Fruit fly (Drosophila melanogaster) ovary, adult (tissue): Measurements from ENCODE around the gene Snx21.

Experiments used
- CG17801 ChIP-seq: fragments of 200-800 bp; optimal IDR thresholded peaks from 2 replicates; lab custom pipeline; 2019; ENCODE audit warnings: missing biosample characterization, mild to moderate bottlenecking, missing genetic modification characterization, moderate library complexity; ENCODE audit not compliant: partially characterized antibody

Snx21 gene

DNA sequence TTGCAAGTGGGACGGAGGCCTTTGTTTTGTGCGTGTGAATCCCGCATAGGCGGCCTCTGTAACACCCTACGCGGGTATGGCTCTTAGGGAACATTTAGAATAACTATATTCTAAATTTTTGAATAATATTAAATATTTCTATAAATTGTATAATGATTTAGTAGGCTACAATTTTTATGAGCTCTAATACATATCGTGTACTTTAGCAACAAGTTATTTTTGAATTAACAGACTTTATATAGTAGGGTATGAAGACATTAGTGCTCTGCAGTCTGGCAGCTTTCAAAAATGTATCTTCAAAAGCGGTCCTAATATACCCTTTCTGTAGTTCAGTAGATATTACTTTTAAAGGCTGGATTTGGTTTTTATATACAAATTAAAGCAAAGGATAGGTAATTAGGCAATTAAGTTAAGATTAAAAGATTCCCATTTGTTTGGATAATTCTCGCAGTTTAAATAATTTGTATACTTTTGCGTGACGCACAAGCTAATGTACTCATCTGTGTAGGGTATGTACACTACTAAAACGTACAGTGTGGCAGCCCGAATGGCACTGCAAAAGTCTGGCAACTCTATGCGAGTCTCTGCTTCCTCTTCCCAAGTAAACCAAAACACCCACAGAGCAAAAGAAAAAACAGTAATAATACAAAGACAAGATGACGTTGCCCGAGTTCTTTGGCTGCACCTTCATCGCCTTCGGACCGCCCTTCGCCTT, at the start of gene Snx21, which contains the start of gene aph-1:
Gene Snx21, minus strand, starts transcription at position 7 of the 715 bp plus-strand sequence.
Gene aph-1, plus strand, starts transcription at position 575 of the 715 bp plus-strand sequence.
- peak; percentile 93 for TF ChIP-seq CG17801 (GFP tag; lab: Kevin White, UChicago)

DNA sequence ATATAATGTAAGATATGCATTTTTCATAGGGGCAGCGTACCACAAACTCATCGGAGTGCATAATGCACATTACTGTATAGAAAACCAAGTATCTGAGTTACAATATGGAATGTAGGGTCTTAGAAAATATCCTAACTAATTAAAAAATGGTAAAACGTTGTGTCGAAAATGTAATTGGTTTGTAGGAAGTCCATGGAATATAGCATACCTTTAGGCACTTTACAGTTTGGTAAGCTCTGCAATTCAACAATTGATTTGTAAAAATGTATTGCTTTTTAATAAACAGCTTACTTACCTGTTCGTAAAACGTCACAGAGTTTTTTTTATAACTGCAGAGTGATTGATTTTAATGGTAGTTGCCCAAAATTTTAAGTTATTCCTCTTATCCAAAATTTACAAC, 46.7 kb upstream of the Snx21 start, which contains the start of gene CG2964:
Gene CG2964, plus strand, starts transcription at position 301 of the 400 bp plus-strand sequence.
- no peak for TF ChIP-seq CG17801 (GFP tag; lab: Kevin White, UChicago)

dm6 chr2L:2810831-2811230, 45.4 kb upstream of the Snx21 start:
- TF ChIP-seq CG17801 (GFP tag; lab: Kevin White, UChicago), result no peak

DNA sequence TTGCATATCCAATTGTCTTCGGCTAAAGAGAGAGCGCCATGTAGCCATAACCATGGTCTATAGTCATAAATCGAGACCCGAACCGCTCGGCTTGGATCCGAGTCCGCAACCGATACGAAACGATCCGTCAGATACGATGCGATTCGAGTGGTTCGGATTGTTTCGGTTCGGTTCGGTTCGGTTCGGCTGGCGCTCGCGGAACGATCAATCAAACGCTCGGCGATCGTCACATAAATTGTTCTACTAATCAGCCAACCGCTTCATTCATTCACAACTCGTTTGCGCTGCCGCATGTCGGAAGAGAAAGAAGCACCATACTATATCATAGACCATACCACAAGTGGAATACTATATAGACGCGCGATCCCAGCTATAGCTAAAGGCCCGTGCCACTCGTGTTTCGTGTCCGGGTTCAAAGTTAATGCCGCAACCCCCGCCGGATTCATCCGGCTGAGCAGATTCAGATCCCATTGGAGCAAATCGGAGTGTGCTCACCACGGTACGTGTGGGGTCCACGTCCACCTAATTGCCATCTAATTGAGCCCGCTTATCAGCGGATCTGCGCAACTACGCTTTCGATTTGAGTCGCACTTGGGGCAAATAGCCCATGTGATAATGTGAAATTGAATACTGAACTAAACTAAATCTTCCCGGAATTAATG, 42.7 kb upstream of the Snx21 start:
- TF ChIP-seq CG17801 (GFP tag; lab: Kevin White, UChicago), result no peak

DNA sequence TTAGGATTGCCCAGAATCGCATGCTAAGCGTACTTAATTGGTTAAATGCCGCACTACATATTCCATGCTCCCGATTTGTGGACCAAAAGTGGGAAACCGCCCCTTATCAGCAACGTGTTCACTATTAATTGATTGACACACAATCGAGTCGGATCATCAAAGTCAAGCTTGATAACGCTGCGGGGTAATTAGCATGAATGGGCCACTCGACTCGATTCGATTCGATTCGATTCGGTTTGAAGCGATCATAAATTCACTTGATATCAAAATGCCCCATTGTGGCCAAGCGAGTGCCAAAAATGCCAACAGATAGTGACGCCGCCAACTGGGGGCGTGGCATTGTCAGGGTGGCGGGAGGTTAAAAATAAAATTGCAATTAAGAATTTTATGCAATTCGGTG, 42.1 kb upstream of the Snx21 start:
- TF ChIP-seq CG17801 (GFP tag; lab: Kevin White, UChicago), result no peak

- no peak for TF ChIP-seq CG17801 (GFP tag; lab: Kevin White, UChicago)
These were observed 40.8 kb upstream of the Snx21 start for dm6 chr2L:2806190-2806763.

DNA sequence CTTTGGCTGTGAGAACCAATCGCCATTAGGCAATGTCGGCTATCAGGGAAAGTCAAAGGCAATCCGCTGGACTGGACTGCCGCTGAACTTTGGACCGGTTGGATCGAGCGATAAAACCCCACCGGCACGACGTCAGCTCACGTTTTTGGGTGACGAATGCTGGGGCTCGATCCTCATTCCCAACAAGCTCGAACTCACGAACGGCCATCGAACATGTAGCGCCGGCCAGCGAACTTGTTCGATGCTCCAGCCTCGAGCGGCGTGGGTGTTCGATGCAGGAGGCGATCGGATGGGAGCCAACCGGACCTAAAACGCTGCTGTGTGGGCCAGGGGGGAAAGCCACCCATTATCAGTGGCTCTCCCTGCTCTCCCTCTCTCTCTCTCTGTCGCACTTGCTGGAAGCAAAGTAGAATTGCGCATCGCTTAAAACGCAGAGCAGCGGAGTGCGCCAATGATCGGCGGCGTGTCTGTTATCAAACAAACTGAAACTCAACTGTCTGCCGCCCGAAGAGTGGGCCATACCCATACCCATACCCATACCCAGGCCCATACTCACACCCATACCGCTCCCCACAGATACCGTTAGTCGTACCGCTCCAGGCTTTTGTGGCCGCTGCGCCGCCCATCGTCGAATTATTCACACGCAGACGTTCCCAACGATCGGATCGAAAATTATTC, 39.3 kb upstream of the Snx21 start, which contains the start of gene daw:
Gene daw, plus strand, starts transcription at position 628 of the 678 bp plus-strand sequence.
- no peak for TF ChIP-seq CG17801 (GFP tag; lab: Kevin White, UChicago)

dm6 chr2L:2802527-2802926, 37.1 kb upstream of the Snx21 start:
- no peak for TF ChIP-seq CG17801 (GFP tag; lab: Kevin White, UChicago)

DNA sequence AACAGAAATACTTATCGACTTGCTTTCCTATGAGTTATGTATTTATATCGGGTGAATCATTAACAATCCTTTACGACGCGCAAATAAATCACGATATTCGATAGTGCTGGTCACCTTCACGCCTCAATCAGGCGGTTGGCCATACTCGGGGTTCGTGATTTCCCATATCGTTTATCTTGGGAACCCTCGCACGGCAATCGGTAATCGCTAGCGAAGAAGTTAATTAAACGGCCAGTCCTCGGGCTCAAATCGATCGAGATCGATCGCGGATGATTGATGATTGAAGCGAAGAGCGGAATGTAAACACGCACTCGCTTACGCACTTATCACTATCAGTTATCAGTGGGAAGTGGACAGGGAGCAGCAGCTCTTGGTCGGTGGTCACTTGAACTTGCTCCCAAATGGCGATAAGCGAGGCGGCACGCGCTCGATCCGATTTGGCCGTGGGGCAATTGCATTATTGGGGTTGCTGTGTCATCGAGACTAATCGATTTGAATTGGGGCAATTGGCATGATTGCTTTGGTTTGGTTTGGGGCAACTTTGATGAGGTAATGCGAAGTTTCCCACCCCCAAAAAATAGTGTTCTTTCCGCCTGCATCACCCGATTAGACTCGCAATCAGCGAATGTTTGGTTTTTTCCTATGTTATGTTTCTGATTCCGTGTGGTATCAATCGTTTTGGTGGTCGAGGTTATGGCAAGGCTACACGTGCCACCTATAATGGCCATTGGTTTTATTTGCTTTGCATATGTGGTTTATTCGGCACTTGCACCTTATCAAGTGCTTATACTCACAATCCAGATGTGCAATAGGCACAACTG, 35.7 kb upstream of the Snx21 start:
- TF ChIP-seq CG17801 (GFP tag; lab: Kevin White, UChicago), result no peak

DNA sequence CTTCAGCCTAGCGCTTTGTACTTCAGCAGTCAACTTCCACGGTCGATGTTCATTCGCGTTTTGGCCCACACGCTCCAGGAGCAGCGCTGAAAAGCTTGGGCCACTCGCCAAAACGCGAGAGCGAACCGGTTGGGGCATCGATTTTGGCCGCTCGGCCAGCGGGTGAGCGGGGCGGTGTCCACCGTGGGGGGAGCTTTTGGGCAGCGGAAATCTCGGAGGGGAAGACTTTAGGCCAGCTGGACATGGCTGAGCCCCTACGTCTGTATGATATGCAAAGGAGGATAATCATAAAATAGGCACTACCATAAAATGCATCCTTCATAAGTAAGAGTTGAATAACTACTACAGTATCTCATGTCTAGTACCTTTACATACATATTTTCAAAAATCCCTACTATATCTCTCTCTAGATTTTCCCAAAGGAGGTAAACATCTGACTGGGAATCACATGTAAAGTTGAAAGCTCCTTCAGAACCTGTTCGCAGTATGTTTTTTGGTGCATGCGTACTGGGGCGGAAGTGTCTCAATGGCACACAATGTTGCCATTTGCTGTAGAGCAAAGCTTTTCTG, 34.5 kb upstream of the Snx21 start, which contains the start of gene Syt1:
Gene Syt1, minus strand, starts transcription at position 71 of the 570 bp plus-strand sequence.
- TF ChIP-seq CG17801 (GFP tag; lab: Kevin White, UChicago), result no peak

dm6 chr2L:2797186-2797585, 31.7 kb upstream of the Snx21 start:
- no peak for TF ChIP-seq CG17801 (GFP tag; lab: Kevin White, UChicago)

DNA sequence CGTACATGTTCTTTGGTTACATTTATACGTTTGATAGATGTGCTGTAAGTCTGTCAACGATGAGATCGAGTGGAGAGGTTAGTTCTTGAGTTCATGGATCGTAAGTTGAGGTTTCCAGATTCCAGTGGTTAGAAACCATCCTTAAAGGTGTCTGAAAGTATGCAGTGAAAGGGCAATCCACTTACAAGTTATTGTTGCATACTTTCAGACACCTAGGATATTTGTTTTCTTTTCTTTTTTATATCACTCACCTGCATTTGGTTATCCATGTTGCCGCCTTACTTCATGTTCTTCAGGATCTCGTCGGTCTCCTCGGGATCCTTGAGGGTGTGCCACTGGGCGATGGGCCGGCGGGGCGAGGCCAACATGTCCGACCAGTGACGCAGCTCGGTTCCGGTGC, 17.3 kb upstream of the Snx21 start:
- no peak for TF ChIP-seq CG17801 (GFP tag; lab: Kevin White, UChicago)

DNA sequence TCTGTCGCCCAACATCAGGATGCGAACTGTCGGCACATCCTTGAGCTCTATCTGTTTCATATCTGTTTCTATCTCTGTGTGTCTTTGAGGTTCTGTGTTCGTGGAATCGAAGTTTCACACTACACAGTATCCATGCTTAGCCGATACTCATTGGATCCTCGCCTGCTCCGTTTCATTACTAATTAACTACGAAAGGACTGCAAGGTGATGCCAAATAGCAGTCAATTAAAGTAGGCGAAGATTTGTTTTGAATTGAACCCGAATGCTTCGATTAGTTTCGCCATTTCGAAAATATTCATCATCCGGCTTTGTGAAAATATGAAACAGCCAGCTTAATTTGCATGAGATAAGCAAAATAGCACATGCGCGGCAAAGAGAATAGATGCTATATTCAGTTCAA, 6.2 kb upstream of the Snx21 start, which contains the start of gene CG15399:
Gene CG15399, minus strand, starts transcription at position 101 of the 400 bp plus-strand sequence.
- no peak for TF ChIP-seq CG17801 (GFP tag; lab: Kevin White, UChicago)
